Worm (Caenorhabditis elegans) whole organism, L2 larva: ENCODE measurements around the gene F02E8.4.
A peak's percentile ranks its signal among the peaks of the same experiment; 100 is the strongest.

Source experiments
- C34F6.9 ChIP-seq: fragments of 150-350 bp; optimal IDR thresholded peaks from 2 replicates; lab custom pipeline; 2014; ENCODE audit warnings: missing biosample characterization, missing genetic modification characterization
- F13H6.1 ChIP-seq: sonication (generic microtip); optimal IDR thresholded peaks from 2 replicates; lab custom pipeline; 2016; ENCODE audit warnings: missing genetic modification characterization, missing compliant biosample characterization
- R02D3.7 ChIP-seq: fragments of 150-350 bp; optimal IDR thresholded peaks from 2 replicates; lab custom pipeline; 2014; ENCODE audit warnings: missing biosample characterization, missing genetic modification characterization
- Y55F3AM.14 ChIP-seq: fragments of 200-800 bp; sonication (Bioruptor generic); optimal IDR thresholded peaks from 2 replicates; lab custom pipeline; 2018; ENCODE audit warnings: mild to moderate bottlenecking, missing genetic modification characterization, missing compliant biosample characterization
- ZK546.5 ChIP-seq: sonication (generic microtip); optimal IDR thresholded peaks from 2 replicates; lab custom pipeline; 2017; ENCODE audit warnings: missing biosample characterization, missing genetic modification characterization
- alr-1 ChIP-seq: fragments of 150-350 bp; optimal IDR thresholded peaks from 2 replicates; lab custom pipeline; 2014; ENCODE audit warnings: missing biosample characterization, missing genetic modification characterization
- aly-2 ChIP-seq: fragments of 150-350 bp; optimal IDR thresholded peaks from 2 replicates; lab custom pipeline; 2014; ENCODE audit warnings: missing biosample characterization, missing genetic modification characterization
- blmp-1 ChIP-seq: sonication (generic microtip); optimal IDR thresholded peaks from 2 replicates; lab custom pipeline; 2017; ENCODE audit warnings: missing genetic modification characterization, mild to moderate bottlenecking, missing compliant biosample characterization, antibody characterized with exemption, moderate library complexity; ENCODE audit not compliant: insufficient read depth
- ceh-16 ChIP-seq: fragments of 150-350 bp; optimal IDR thresholded peaks from 2 replicates; lab custom pipeline; 2014; ENCODE audit warnings: missing biosample characterization, missing genetic modification characterization
- crh-2 ChIP-seq: sonication (generic microtip); optimal IDR thresholded peaks from 2 replicates; lab custom pipeline; 2017; ENCODE audit warnings: missing biosample characterization, missing genetic modification characterization
- dmd-4 ChIP-seq: sonication (generic microtip); optimal IDR thresholded peaks from 2 replicates; lab custom pipeline; 2017; ENCODE audit warnings: missing biosample characterization, missing genetic modification characterization
- egl-27 ChIP-seq: sonication (generic microtip); optimal IDR thresholded peaks from 3 replicates; lab custom pipeline; 2017; ENCODE audit warnings: missing biosample characterization, missing genetic modification reagents, missing genetic modification characterization
- fos-1 ChIP-seq: fragments of 150-350 bp; optimal IDR thresholded peaks from 2 replicates; lab custom pipeline; 2014; ENCODE audit warnings: missing biosample characterization, missing genetic modification characterization
- gmeb-1 ChIP-seq: fragments of 150-350 bp; optimal IDR thresholded peaks from 2 replicates; lab custom pipeline; 2014; ENCODE audit warnings: missing biosample characterization, missing genetic modification characterization
- lin-11 ChIP-seq: fragments of 150-350 bp; sonication (generic microtip); optimal IDR thresholded peaks from 2 replicates; lab custom pipeline; 2014; ENCODE audit warnings: missing biosample characterization, missing genetic modification characterization, inconsistent platforms, mixed read lengths
- lin-13 ChIP-seq: fragments of 150-350 bp; optimal IDR thresholded peaks from 2 replicates; lab custom pipeline; 2014; ENCODE audit warnings: missing biosample characterization, missing genetic modification reagents, missing genetic modification characterization
- lin-39 ChIP-seq: fragments of 150-350 bp; optimal IDR thresholded peaks from 2 replicates; lab custom pipeline; 2014; ENCODE audit warnings: missing biosample characterization, missing genetic modification reagents, missing genetic modification characterization
- lsy-2 ChIP-seq, 2 experiments: fragments of 150-350 bp in 1 of 2; sonication (generic microtip) in 1 of 2; optimal IDR thresholded peaks; 2 replicates each; lab custom pipeline; 2014 to 2017; ENCODE audit warnings: missing biosample characterization in 2 of 2, missing genetic modification characterization in 2 of 2
- mab-5 ChIP-seq: fragments of 150-350 bp; optimal IDR thresholded peaks from 2 replicates; lab custom pipeline; 2014; ENCODE audit warnings: missing biosample characterization, missing genetic modification characterization
- mbf-1 ChIP-seq: sonication (generic microtip); optimal IDR thresholded peaks from 2 replicates; lab custom pipeline; 2017; ENCODE audit warnings: missing biosample characterization, missing genetic modification characterization
- mdl-1 ChIP-seq, 2 experiments: fragments of 150-350 bp in 1 of 2; sonication (generic microtip) in 1 of 2; optimal IDR thresholded peaks; 2 replicates each; lab custom pipeline; 2017; ENCODE audit warnings: missing biosample characterization in 2 of 2, missing genetic modification characterization in 2 of 2
- nhr-10 ChIP-seq: sonication (generic microtip); optimal IDR thresholded peaks from 2 replicates; lab custom pipeline; 2017; ENCODE audit warnings: missing biosample characterization, missing genetic modification characterization
- nhr-11 ChIP-seq: fragments of 150-350 bp; optimal IDR thresholded peaks from 2 replicates; lab custom pipeline; 2014; ENCODE audit warnings: missing biosample characterization, missing genetic modification characterization
- nhr-12 ChIP-seq: fragments of 150-350 bp; optimal IDR thresholded peaks from 2 replicates; lab custom pipeline; 2014; ENCODE audit warnings: missing biosample characterization, missing genetic modification characterization
- nhr-129 ChIP-seq: fragments of 150-350 bp; optimal IDR thresholded peaks from 2 replicates; lab custom pipeline; 2014; ENCODE audit warnings: missing biosample characterization, missing genetic modification characterization
- nhr-21 ChIP-seq: fragments of 150-350 bp; optimal IDR thresholded peaks from 2 replicates; lab custom pipeline; 2014; ENCODE audit warnings: missing biosample characterization, missing genetic modification characterization
- nhr-23 ChIP-seq: fragments of 150-350 bp; optimal IDR thresholded peaks from 2 replicates; lab custom pipeline; 2014; ENCODE audit warnings: missing biosample characterization, missing genetic modification reagents, missing genetic modification characterization
- nhr-237 ChIP-seq: fragments of 150-350 bp; optimal IDR thresholded peaks from 2 replicates; lab custom pipeline; 2014; ENCODE audit warnings: missing biosample characterization, missing genetic modification characterization
- nhr-77 ChIP-seq: fragments of 150-350 bp; optimal IDR thresholded peaks from 2 replicates; lab custom pipeline; 2014; ENCODE audit warnings: missing biosample characterization, missing genetic modification characterization
- peb-1 ChIP-seq: fragments of 150-350 bp; optimal IDR thresholded peaks from 2 replicates; lab custom pipeline; 2014; ENCODE audit warnings: missing biosample characterization, missing genetic modification characterization
- sem-4 ChIP-seq: fragments of 150-350 bp; optimal IDR thresholded peaks from 2 replicates; lab custom pipeline; 2014; ENCODE audit warnings: missing biosample characterization, missing genetic modification reagents, missing genetic modification characterization
- skn-1 ChIP-seq: sonication (generic microtip); optimal IDR thresholded peaks from 2 replicates; lab custom pipeline; 2017; ENCODE audit warnings: missing biosample characterization, missing genetic modification characterization
- sma-3 ChIP-seq: sonication (generic microtip); optimal IDR thresholded peaks from 2 replicates; lab custom pipeline; 2016; ENCODE audit warnings: missing genetic modification reagents, missing genetic modification characterization, missing compliant biosample characterization
- sma-9 ChIP-seq, 2 experiments: fragments of 150-350 bp in 1 of 2; sonication (generic microtip) in 1 of 2; optimal IDR thresholded peaks; 2 replicates each; lab custom pipeline; 2014 to 2016; ENCODE audit warnings: missing genetic modification characterization in 2 of 2, mild to moderate bottlenecking in 1 of 2, missing biosample characterization in 1 of 2, missing compliant biosample characterization in 1 of 2, missing genetic modification reagents in 1 of 2, moderate library complexity in 1 of 2
- snpc-4 ChIP-seq: fragments of 150-350 bp; optimal IDR thresholded peaks from 2 replicates; lab custom pipeline; 2014; ENCODE audit warnings: missing biosample characterization, missing genetic modification characterization
- unc-39 ChIP-seq: fragments of 150-350 bp; optimal IDR thresholded peaks from 2 replicates; lab custom pipeline; 2014; ENCODE audit warnings: missing biosample characterization, missing genetic modification characterization
- unc-55 ChIP-seq: fragments of 150-350 bp; sonication (generic microtip); optimal IDR thresholded peaks from 3 replicates; lab custom pipeline; 2014; ENCODE audit warnings: missing biosample characterization, missing genetic modification reagents, missing genetic modification characterization
- ztf-1 ChIP-seq: fragments of 200-800 bp; sonication (Bioruptor generic); conservative IDR thresholded peaks from 2 replicates; pipeline ENCODE4 v1.3.6; 2022; ENCODE audit warnings: missing genetic modification characterization, missing compliant biosample characterization
- ztf-11 ChIP-seq: sonication (generic microtip); optimal IDR thresholded peaks from 2 replicates; lab custom pipeline; 2017; ENCODE audit warnings: missing biosample characterization, missing genetic modification characterization
- ztf-4 ChIP-seq: fragments of 150-350 bp; optimal IDR thresholded peaks from 2 replicates; lab custom pipeline; 2014; ENCODE audit warnings: missing biosample characterization, missing genetic modification characterization

F02E8.4 gene

ce11 chrX:4444073-4444472 is 9.8 kb upstream of the F02E8.4 start:
- TF ChIP-seq egl-27 (tag; lab: Kevin White, UChicago) (peak; percentile 45), F13H6.1 (tag; lab: Kevin White, UChicago) (peak; percentile 55), crh-2 (peak; percentile 44), sem-4 (peak; percentile 20), sma-9 (GFP tag; optimal IDR thresholded peaks at IDR 0.05; lab: Kevin White, UChicago) (peak; percentile 76), sma-9 (tag; optimal IDR thresholded peaks at IDR 0.05; lab: Kevin White, UChicago) (no peak), nhr-77 (tag; lab: Kevin White, UChicago) (no peak), nhr-10 (tag; lab: Kevin White, UChicago) (no peak), C34F6.9 (tag; lab: Kevin White, UChicago) (peak; percentile 27), R02D3.7 (tag; lab: Kevin White, UChicago) (no peak), skn-1 (no peak), fos-1 (tag; lab: Kevin White, UChicago) (peak; percentile 29), snpc-4 (peak; percentile 3), unc-55 (GFP tag; lab: Kevin White, UChicago) (peak; percentile 62), lsy-2 (tag; optimal IDR thresholded peaks at IDR 0.05; lab: Kevin White, UChicago) (peak in 1 of 2 experiments; percentile 42), ZK546.5 (tag; lab: Kevin White, UChicago) (no peak), lin-39 (tag; lab: Kevin White, UChicago) (no peak), nhr-21 (peak; percentile 41), nhr-12 (tag; lab: Kevin White, UChicago) (no peak), nhr-129 (tag; lab: Kevin White, UChicago) (peak; percentile 70), mdl-1 (tag; optimal IDR thresholded peaks at IDR 0.05; lab: Kevin White, UChicago) (peak in 1 of 2 experiments; percentile 51), lin-13 (GFP tag; lab: Kevin White, UChicago) (peak; percentile 32), gmeb-1 (tag; lab: Kevin White, UChicago) (peak; percentile 41), nhr-237 (tag; lab: Kevin White, UChicago) (no peak), ztf-4 (tag; lab: Kevin White, UChicago) (no peak), mbf-1 (tag; lab: Kevin White, UChicago) (no peak)

ce11 chrX:4444843-4445242 is 9.1 kb upstream of the F02E8.4 start:
- TF ChIP-seq sma-9 (GFP tag; optimal IDR thresholded peaks at IDR 0.05; lab: Kevin White, UChicago), result peak; percentile 52
- TF ChIP-seq sma-9 (tag; optimal IDR thresholded peaks at IDR 0.05; lab: Kevin White, UChicago), result no peak
- TF ChIP-seq sma-3 (GFP tag; lab: Kevin White, UChicago), result peak; percentile 19
- TF ChIP-seq mab-5, result no peak
- no peak for TF ChIP-seq nhr-11 (tag; lab: Kevin White, UChicago)
- no peak for TF ChIP-seq Y55F3AM.14 (GFP tag; lab: Kevin White, UChicago)
- no peak for TF ChIP-seq dmd-4 (tag; lab: Kevin White, UChicago)
- no peak for TF ChIP-seq nhr-77 (tag; lab: Kevin White, UChicago)
- no peak for TF ChIP-seq mdl-1 (tag; optimal IDR thresholded peaks at IDR 0.05; lab: Kevin White, UChicago)
- peak; percentile 17 for TF ChIP-seq C34F6.9 (tag; lab: Kevin White, UChicago)
- TF ChIP-seq skn-1, result no peak
- no peak for TF ChIP-seq nhr-23
- peak; percentile 38 for TF ChIP-seq fos-1 (tag; lab: Kevin White, UChicago)
- TF ChIP-seq crh-2, result peak; percentile 3
- TF ChIP-seq nhr-129 (tag; lab: Kevin White, UChicago), result peak; percentile 68
- no peak for TF ChIP-seq sem-4
- TF ChIP-seq snpc-4, result no peak
- TF ChIP-seq lin-39 (tag; lab: Kevin White, UChicago), result no peak
- TF ChIP-seq ceh-16 (tag; lab: Kevin White, UChicago), result no peak
- TF ChIP-seq lin-11 (tag; lab: Kevin White, UChicago), result no peak
- no peak for TF ChIP-seq ztf-11 (tag; lab: Kevin White, UChicago)

ce11 chrX:4448283-4448682 is 5.6 kb upstream of the F02E8.4 start, which contains the start of gene mltn-13:
TSS of gene mltn-13 (minus strand) at chrX:4448383.
- TF ChIP-seq blmp-1 (tag; lab: Kevin White, UChicago), result no peak
- TF ChIP-seq nhr-77 (tag; lab: Kevin White, UChicago), result no peak
- no peak for TF ChIP-seq ceh-16 (tag; lab: Kevin White, UChicago)
- TF ChIP-seq skn-1, result no peak
- TF ChIP-seq peb-1 (tag; lab: Kevin White, UChicago), result no peak
- no peak for TF ChIP-seq aly-2
- no peak for TF ChIP-seq mab-5
- TF ChIP-seq fos-1 (tag; lab: Kevin White, UChicago), result no peak
- TF ChIP-seq dmd-4 (tag; lab: Kevin White, UChicago), result no peak
- TF ChIP-seq crh-2, result no peak
- TF ChIP-seq unc-39 (tag; lab: Kevin White, UChicago), result no peak
- no peak for TF ChIP-seq F13H6.1 (tag; lab: Kevin White, UChicago)
- no peak for TF ChIP-seq lin-11 (tag; lab: Kevin White, UChicago)
- TF ChIP-seq ztf-1 (GFP tag; lab: Robert Waterston, UW), result no peak
- TF ChIP-seq alr-1 (tag; lab: Kevin White, UChicago), result no peak
- no peak for TF ChIP-seq lin-13 (GFP tag; lab: Kevin White, UChicago)
- no peak for TF ChIP-seq Y55F3AM.14 (GFP tag; lab: Kevin White, UChicago)
- TF ChIP-seq lin-39 (tag; lab: Kevin White, UChicago), result no peak
- TF ChIP-seq, all 48 proteins: peak for 0
